Worm (Caenorhabditis elegans): ENCODE measurements around the gene fkh-5.

fkh-5 gene

ce11 chrIII:4879445-4879844 is 35.0 kb downstream of the fkh-5 start, which contains the start of gene C35D10.1:
TSS of gene C35D10.1 (plus strand) at chrIII:4879745.
- no peak for TF ChIP-seq unc-62 (GFP tag; optimal IDR thresholded peaks at IDR 0.05)

ce11 chrIII:4881955-4882354 is 37.5 kb downstream of the fkh-5 start:
- TF ChIP-seq unc-62 (GFP tag; optimal IDR thresholded peaks at IDR 0.05), result no peak

ce11 chrIII:4883429-4883828 is 39.0 kb downstream of the fkh-5 start, which contains the start of gene clec-5:
TSS of gene clec-5 (minus strand) at chrIII:4883606.
- TF ChIP-seq unc-62 (GFP tag; optimal IDR thresholded peaks at IDR 0.05), result no peak

ce11 chrIII:4887291-4887690 is 42.8 kb downstream of the fkh-5 start, which contains the start of gene clec-6:
TSS of gene clec-6 (minus strand) at chrIII:4887444.
- TF ChIP-seq unc-62 (GFP tag; optimal IDR thresholded peaks at IDR 0.05), result no peak

ce11 chrIII:4890997-4891396 is 46.5 kb downstream of the fkh-5 start, which contains the start of gene F26F4.5:
TSS of gene F26F4.5 (minus strand) at chrIII:4891252.
- no peak for TF ChIP-seq unc-62 (GFP tag; optimal IDR thresholded peaks at IDR 0.05)

- TF ChIP-seq unc-62 (GFP tag; optimal IDR thresholded peaks at IDR 0.05), result no peak
These were observed 49.1 kb downstream of the fkh-5 start, which contains the start of gene F26F4.6 for ce11 chrIII:4893540-4893939. TSS of gene F26F4.6 (minus strand) at chrIII:4893640.

ce11 chrIII:4895313-4895712 is 50.9 kb downstream of the fkh-5 start:
- no peak for TF ChIP-seq unc-62 (GFP tag; optimal IDR thresholded peaks at IDR 0.05)

Data from whole organism, dauer.